Worm (Caenorhabditis elegans) whole organism, young adult: Measurements from ENCODE around the gene let-805.

Experiments used
- akir-1 ChIP-seq: fragments of 200-800 bp; sonication (Bioruptor generic); optimal IDR thresholded peaks from 2 replicates; lab custom pipeline; 2018; ENCODE audit warnings: mild to moderate bottlenecking, missing genetic modification characterization, moderate library complexity, missing compliant biosample characterization
- ceh-27 ChIP-seq: fragments of 200-800 bp; sonication (Bioruptor generic); optimal IDR thresholded peaks from 2 replicates; lab custom pipeline; 2018; ENCODE audit warnings: mild to moderate bottlenecking, missing genetic modification characterization, moderate library complexity, missing compliant biosample characterization
- ceh-79 ChIP-seq: sonication (generic microtip); optimal IDR thresholded peaks from 2 replicates; lab custom pipeline; 2017; ENCODE audit warnings: mild to moderate bottlenecking, missing genetic modification characterization, missing compliant biosample characterization
- dpff-1 ChIP-seq: sonication (generic microtip); optimal IDR thresholded peaks from 2 replicates; lab custom pipeline; 2017; ENCODE audit warnings: mild to moderate bottlenecking, missing genetic modification characterization, missing compliant biosample characterization
- ets-4 ChIP-seq: fragments of 200-800 bp; sonication (Bioruptor generic); optimal IDR thresholded peaks from 2 replicates; lab custom pipeline; 2018; ENCODE audit warnings: mild to moderate bottlenecking, missing genetic modification characterization, missing compliant biosample characterization
- him-1 ChIP-seq: sonication (generic microtip); optimal IDR thresholded peaks from 2 replicates; lab custom pipeline; 2016; ENCODE audit warnings: missing genotype, missing genetic modification reagents, missing genetic modification characterization, missing compliant biosample characterization
- madf-3 ChIP-seq: fragments of 200-800 bp; sonication (Bioruptor generic); IDR thresholded peaks from 2 replicates; pipeline ENCODE4 v1.3.6; 2022; ENCODE audit warnings: missing genetic modification reagents, missing genetic modification characterization, missing compliant biosample characterization
- pha-4 ChIP-seq: fragments of 150-350 bp; sonication (generic microtip); optimal IDR thresholded peaks from 2 replicates; lab custom pipeline; 2014; ENCODE audit warnings: missing biosample characterization, missing genetic modification reagents, missing genetic modification characterization
- sptf-2 ChIP-seq: fragments of 200-800 bp; sonication (Bioruptor generic); optimal IDR thresholded peaks from 2 replicates; lab custom pipeline; 2018; ENCODE audit warnings: mild to moderate bottlenecking, missing genetic modification characterization, missing compliant biosample characterization
- unc-62 ChIP-seq: fragments of 150-350 bp; optimal IDR thresholded peaks from 2 replicates; lab custom pipeline; 2014; ENCODE audit warnings: missing biosample characterization, missing genetic modification reagents, missing genetic modification characterization

- TF ChIP-seq dpff-1 (no peak), akir-1 (GFP tag; lab: Kevin White, UChicago) (no peak), ceh-79 (tag; lab: Kevin White, UChicago) (no peak), pha-4 (no peak), sptf-2 (no peak), him-1 (no peak), unc-62 (GFP tag; lab: Kevin White, UChicago) (no peak), ceh-27 (GFP tag; lab: Kevin White, UChicago) (no peak), ets-4 (GFP tag; lab: Kevin White, UChicago) (no peak), madf-3 (no peak)
Measured at ce11 chrIII:2616212-2616611, 41.7 kb upstream of the let-805 start.
